Fruit fly (Drosophila melanogaster): ENCODE results near the gene bin.

- TF ChIP-seq psq (optimal IDR thresholded peaks at IDR 0.05) (no peak), EcR (GFP tag; optimal IDR thresholded peaks at IDR 0.05) (no peak), usp (GFP tag; optimal IDR thresholded peaks at IDR 0.05) (no peak), pan (optimal IDR thresholded peaks at IDR 0.05) (no peak), Dll (optimal IDR thresholded peaks at IDR 0.05) (no peak)
These were observed 32.5 kb upstream of the bin start, which contains the start of the genes Uqcc1 and Surf1 for dm6 chr3L:6957753-6958420.
